Worm (Caenorhabditis elegans) whole organism, L1 larva: ENCODE data around the gene acr-12.

ENCODE experiments used
- ceh-82 ChIP-seq, 3 experiments: fragments of 150-350 bp in 1 of 3; sonication (generic microtip) in 2 of 3; optimal IDR thresholded peaks; 2 replicates each; lab custom pipeline; 2014 to 2017; ENCODE audit warnings: missing biosample characterization in 3 of 3, missing genetic modification characterization in 3 of 3
- elt-3 ChIP-seq, 6 experiments: fragments of 150-350 bp in 1 of 6; sonication (generic microtip); optimal IDR thresholded peaks; 2 replicates each; lab custom pipeline; 2017 to 2018; ENCODE audit warnings: missing biosample characterization in 6 of 6, missing genetic modification characterization in 6 of 6, inconsistent platforms in 1 of 6
- grh-1 ChIP-seq: fragments of 200-800 bp; sonication (Bioruptor generic); IDR thresholded peaks from 2 replicates; pipeline ENCODE4 v1.3.6; 2022; ENCODE audit warnings: missing genetic modification reagents, missing genetic modification characterization, missing compliant biosample characterization
- lin-35 ChIP-seq, 2 experiments: fragments of 150-350 bp; optimal IDR thresholded peaks; 2 replicates each; lab custom pipeline; 2014; ENCODE audit warnings: missing biosample characterization in 2 of 2, missing genetic modification characterization in 2 of 2, missing genetic modification reagents in 2 of 2
- nhr-12 ChIP-seq: sonication (generic microtip); optimal IDR thresholded peaks from 2 replicates; lab custom pipeline; 2017; ENCODE audit warnings: missing biosample characterization, missing genetic modification characterization
- nhr-77 ChIP-seq: fragments of 150-350 bp; optimal IDR thresholded peaks from 2 replicates; lab custom pipeline; 2014; ENCODE audit warnings: missing biosample characterization, missing genetic modification characterization
- nhr-84 ChIP-seq: sonication (generic microtip); optimal IDR thresholded peaks from 2 replicates; lab custom pipeline; 2017; ENCODE audit warnings: missing biosample characterization, missing genetic modification characterization
- snpc-4 ChIP-seq: fragments of 150-350 bp; optimal IDR thresholded peaks from 2 replicates; lab custom pipeline; 2014; ENCODE audit warnings: missing biosample characterization, missing genetic modification characterization
- unc-86 ChIP-seq: sonication (generic microtip); optimal IDR thresholded peaks from 2 replicates; lab custom pipeline; 2016; ENCODE audit warnings: missing genetic modification characterization, missing compliant biosample characterization
- ztf-4 ChIP-seq: fragments of 150-350 bp; optimal IDR thresholded peaks from 2 replicates; lab custom pipeline; 2014; ENCODE audit warnings: missing biosample characterization, missing genetic modification characterization

DNA sequence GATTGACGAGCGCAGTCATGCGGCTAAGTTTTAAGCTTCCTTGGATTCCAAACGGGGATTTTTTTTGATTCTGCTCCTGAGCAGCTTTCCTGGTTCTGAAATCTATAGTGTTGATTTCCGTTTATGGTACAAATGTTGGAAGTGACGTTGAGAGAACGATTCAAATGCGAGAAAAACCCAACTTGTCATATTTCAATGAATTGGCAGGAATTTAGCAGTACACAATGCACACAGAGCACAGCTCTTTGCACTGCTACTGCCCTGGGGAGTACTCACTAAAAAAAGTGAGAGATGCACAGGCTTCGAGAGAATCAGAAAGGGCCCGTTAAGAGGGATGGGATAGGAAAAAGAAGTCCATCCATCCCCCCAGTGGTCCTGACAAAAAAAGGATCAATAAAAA is 32.1 kb upstream of the acr-12 start, which contains the start of gene sad-1:
- no peak for TF ChIP-seq ztf-4 (tag; lab: Kevin White, UChicago)
- no peak for TF ChIP-seq nhr-77 (tag; lab: Kevin White, UChicago)
- no peak for TF ChIP-seq elt-3 (tag; optimal IDR thresholded peaks at IDR 0.05; lab: Kevin White, UChicago)
- no peak for TF ChIP-seq ceh-82 (tag; optimal IDR thresholded peaks at IDR 0.05; lab: Kevin White, UChicago)
- TF ChIP-seq unc-86 = no peak
- TF ChIP-seq nhr-12 (tag; lab: Kevin White, UChicago) = no peak
- no peak for TF ChIP-seq nhr-84
- TF ChIP-seq grh-1 (GFP tag; lab: Robert Waterston, UW) = no peak
- TF ChIP-seq snpc-4 (tag; lab: Kevin White, UChicago) = no peak
- TF ChIP-seq lin-35 (GFP tag; optimal IDR thresholded peaks at IDR 0.05; lab: Kevin White, UChicago) = no peak
